Fruit fly (Drosophila melanogaster) whole organism, embryonic: ENCODE results near the gene niki.
A peak's percentile ranks its signal among the peaks of the same experiment; 100 is the strongest.

Source experiments
- BEAF-32 ChIP-seq: fragments of 200-800 bp; sonication (Bioruptor generic); optimal IDR thresholded peaks from 3 replicates; lab custom pipeline; 2017; ENCODE audit warnings: missing biosample characterization, missing genetic modification characterization, mild to moderate bottlenecking, moderate library complexity, missing genetic modification reagents
- CG10267 ChIP-seq: fragments of 200-800 bp; sonication (Bioruptor generic); optimal IDR thresholded peaks from 2 replicates; lab custom pipeline; 2018; ENCODE audit warnings: missing biosample characterization, mild to moderate bottlenecking, missing genetic modification characterization, moderate library complexity
- CG11560 ChIP-seq: fragments of 200-800 bp; sonication (Bioruptor generic); IDR thresholded peaks from 3 replicates; pipeline ENCODE4 v1.3.6; 2022; ENCODE audit warnings: missing biosample characterization, missing genetic modification characterization
- CG13287 ChIP-seq: fragments of 200-800 bp; sonication (Bioruptor generic); IDR thresholded peaks from 2 replicates; pipeline ENCODE4 v1.3.6; 2022; ENCODE audit warnings: missing biosample characterization, missing genetic modification characterization; ENCODE audit not compliant: partially characterized antibody
- CG15514 ChIP-seq: fragments of 200-800 bp; sonication (Bioruptor generic); optimal IDR thresholded peaks from 3 replicates; lab custom pipeline; 2017; ENCODE audit warnings: missing biosample characterization, missing genetic modification characterization, mild to moderate bottlenecking, moderate library complexity, missing genetic modification reagents
- CG17186 ChIP-seq: fragments of 200-800 bp; sonication (Bioruptor generic); optimal IDR thresholded peaks from 3 replicates; lab custom pipeline; 2017; ENCODE audit warnings: missing biosample characterization, missing genetic modification reagents, missing genetic modification characterization
- CG2129 ChIP-seq: fragments of 200-800 bp; sonication (Bioruptor generic); IDR thresholded peaks from 2 replicates; pipeline ENCODE4 v1.3.6; 2022; ENCODE audit warnings: missing biosample characterization, missing genetic modification characterization; ENCODE audit not compliant: partially characterized antibody
- CG33213 ChIP-seq: fragments of 200-800 bp; sonication (Bioruptor generic); optimal IDR thresholded peaks from 3 replicates; lab custom pipeline; 2016; ENCODE audit warnings: missing biosample characterization, missing genetic modification characterization
- CG34422 ChIP-seq: fragments of 200-800 bp; sonication (Bioruptor generic); IDR thresholded peaks from 3 replicates; pipeline ENCODE4 v1.3.6; 2022; ENCODE audit warnings: missing biosample characterization, missing genetic modification characterization
- CG3726 ChIP-seq: fragments of 200-800 bp; sonication (Bioruptor generic); IDR thresholded peaks from 3 replicates; pipeline ENCODE4, ENCODE4 v1.3.6; 2022; ENCODE audit warnings: missing biosample characterization, missing genetic modification characterization
- CG6689 ChIP-seq: fragments of 200-800 bp; sonication (Bioruptor generic); IDR thresholded peaks from 2 replicates; pipeline ENCODE4 v1.3.6; 2022; ENCODE audit warnings: missing biosample characterization, missing genetic modification characterization
- CG9932 ChIP-seq: fragments of 200-800 bp; sonication (Bioruptor generic); IDR thresholded peaks from 2 replicates; pipeline ENCODE4 v1.3.6; 2022; ENCODE audit warnings: missing biosample characterization, missing genetic modification characterization
- CHES-1-like ChIP-seq: fragments of 200-800 bp; sonication (Bioruptor generic); optimal IDR thresholded peaks from 2 replicates; lab custom pipeline; 2016; ENCODE audit warnings: missing biosample characterization, missing genetic modification characterization
- E2f1 ChIP-seq: fragments of 200-800 bp; sonication (Bioruptor generic); IDR thresholded peaks from 2 replicates; pipeline ENCODE4 v1.3.6; 2022; ENCODE audit warnings: missing biosample characterization, missing genetic modification characterization
- Ets97D ChIP-seq: fragments of 200-800 bp; sonication (Bioruptor generic); optimal IDR thresholded peaks from 3 replicates; lab custom pipeline; 2016; ENCODE audit warnings: missing biosample characterization, missing genetic modification characterization
- Fer1 ChIP-seq: fragments of 200-800 bp; sonication (Bioruptor generic); optimal IDR thresholded peaks from 2 replicates; lab custom pipeline; 2017; ENCODE audit warnings: missing biosample characterization, mild to moderate bottlenecking, missing genetic modification characterization
- HLH4C ChIP-seq: fragments of 200-800 bp; sonication (Bioruptor generic); IDR thresholded peaks from 3 replicates; pipeline ENCODE4 v1.3.6; 2022; ENCODE audit warnings: missing biosample characterization, missing genetic modification characterization; ENCODE audit not compliant: partially characterized antibody
- MESR4 ChIP-seq: fragments of 200-800 bp; sonication (Bioruptor generic); optimal IDR thresholded peaks from 2 replicates; lab custom pipeline; 2018; ENCODE audit warnings: missing biosample characterization, mild to moderate bottlenecking, missing genetic modification characterization, moderate library complexity
- NFAT ChIP-seq: fragments of 200-800 bp; sonication (Bioruptor generic); IDR thresholded peaks from 2 replicates; pipeline ENCODE4 v1.3.6; 2022; ENCODE audit warnings: missing biosample characterization, missing genetic modification characterization
- Nf-YC ChIP-seq: fragments of 200-800 bp; optimal IDR thresholded peaks from 3 replicates; lab custom pipeline; 2019; ENCODE audit warnings: missing biosample characterization, mild to moderate bottlenecking, missing genetic modification characterization, moderate library complexity
- Opbp ChIP-seq: fragments of 200-800 bp; sonication (Bioruptor generic); IDR thresholded peaks from 3 replicates; pipeline ENCODE4 v1.3.6; 2022; ENCODE audit warnings: missing biosample characterization, missing genetic modification characterization; ENCODE audit not compliant: partially characterized antibody
- Scr ChIP-seq: fragments of 200-800 bp; sonication (Bioruptor generic); IDR thresholded peaks from 2 replicates; pipeline ENCODE4 v1.3.6; 2022; ENCODE audit warnings: missing biosample characterization, missing genetic modification characterization; ENCODE audit not compliant: partially characterized antibody
- Tbp ChIP-seq: fragments of >200 bp; optimal IDR thresholded peaks from 2 replicates; lab custom pipeline; 2018; ENCODE audit warnings: missing biosample characterization, missing genetic modification characterization
- YL-1 ChIP-seq: fragments of 200-800 bp; sonication (Bioruptor generic); optimal IDR thresholded peaks from 3 replicates; lab custom pipeline; 2017; ENCODE audit warnings: missing biosample characterization, mild to moderate bottlenecking, missing genetic modification characterization
- amos ChIP-seq: fragments of 200-800 bp; sonication (Bioruptor generic); IDR thresholded peaks from 2 replicates; pipeline ENCODE4 v1.3.6; 2022; ENCODE audit warnings: missing biosample characterization, missing genetic modification characterization; ENCODE audit not compliant: partially characterized antibody
- fu2 ChIP-seq: fragments of 200-800 bp; sonication (Bioruptor generic); optimal IDR thresholded peaks from 2 replicates; lab custom pipeline; 2016; ENCODE audit warnings: missing biosample characterization, missing genetic modification characterization
- gcm ChIP-seq: fragments of 200-800 bp; sonication (Bioruptor generic); optimal IDR thresholded peaks from 2 replicates; lab custom pipeline; 2019; ENCODE audit warnings: missing biosample characterization, mild to moderate bottlenecking, missing genetic modification characterization, moderate library complexity
- gsb-n ChIP-seq: fragments of 200-800 bp; sonication (Bioruptor generic); optimal IDR thresholded peaks from 3 replicates; lab custom pipeline; 2018; ENCODE audit warnings: missing biosample characterization, mild to moderate bottlenecking, missing genetic modification characterization
- h ChIP-seq: fragments of >200 bp; optimal IDR thresholded peaks from 2 replicates; lab custom pipeline; 2017
- hb ChIP-seq: fragments of 200-800 bp; sonication (Bioruptor generic); IDR thresholded peaks from 3 replicates; pipeline ENCODE4 v1.3.6; 2022; ENCODE audit warnings: missing biosample characterization, missing genetic modification characterization; ENCODE audit not compliant: partially characterized antibody
- jumu ChIP-seq: fragments of 200-800 bp; sonication (Bioruptor generic); optimal IDR thresholded peaks from 3 replicates; lab custom pipeline; 2016; ENCODE audit warnings: missing biosample characterization, missing genetic modification characterization
- lmd ChIP-seq: fragments of 200-800 bp; sonication (Bioruptor generic); IDR thresholded peaks from 2 replicates; pipeline ENCODE4 v1.3.6; 2022; ENCODE audit warnings: missing biosample characterization, missing genetic modification characterization
- mld ChIP-seq: fragments of 200-800 bp; sonication (Bioruptor generic); IDR thresholded peaks from 3 replicates; pipeline ENCODE4 v1.3.6; 2022; ENCODE audit warnings: missing biosample characterization, missing genetic modification characterization; ENCODE audit not compliant: partially characterized antibody
- nerfin-2 ChIP-seq: fragments of 200-800 bp; sonication (Bioruptor generic); IDR thresholded peaks from 2 replicates; pipeline ENCODE4 v1.3.6; 2022; ENCODE audit warnings: missing biosample characterization, missing genetic modification characterization; ENCODE audit not compliant: partially characterized antibody
- nmo ChIP-seq: fragments of 200-800 bp; sonication (Bioruptor generic); optimal IDR thresholded peaks from 2 replicates; lab custom pipeline; 2018; ENCODE audit warnings: missing biosample characterization, mild to moderate bottlenecking, missing genetic modification characterization, moderate library complexity
- phol ChIP-seq: fragments of 200-800 bp; sonication (Bioruptor generic); optimal IDR thresholded peaks from 3 replicates; lab custom pipeline; 2018; ENCODE audit warnings: missing biosample characterization, mild to moderate bottlenecking, missing genetic modification characterization, moderate library complexity
- pita ChIP-seq: fragments of 200-800 bp; sonication (Bioruptor generic); optimal IDR thresholded peaks from 2 replicates; lab custom pipeline; 2017; ENCODE audit warnings: missing biosample characterization, mild to moderate bottlenecking, missing genetic modification characterization
- prd ChIP-seq, 3 experiments: fragments of >200 bp in 2 of 3; fragments of 200-800 bp in 1 of 3; sonication (Bioruptor generic) in 1 of 3; optimal IDR thresholded peaks in 2 of 3; IDR thresholded peaks in 1 of 3; 2 replicates in 2 of 3; 3 replicates in 1 of 3; pipeline versions ENCODE4 v1.3.6 to Lab custom; 2017 to 2022; ENCODE audit warnings: missing biosample characterization in 1 of 3, missing genetic modification characterization in 1 of 3
- pum ChIP-seq: fragments of 200-800 bp; sonication (Bioruptor generic); optimal IDR thresholded peaks from 2 replicates; lab custom pipeline; 2016; ENCODE audit warnings: missing biosample characterization, missing genetic modification characterization
- row ChIP-seq: fragments of 200-800 bp; sonication (Bioruptor generic); IDR thresholded peaks from 3 replicates; pipeline ENCODE4 v1.3.6; 2022; ENCODE audit warnings: missing biosample characterization, missing genetic modification characterization
- stc ChIP-seq: fragments of 200-800 bp; sonication (Bioruptor generic); IDR thresholded peaks from 2 replicates; pipeline ENCODE4 v1.3.6; 2022; ENCODE audit warnings: missing biosample characterization, missing genetic modification characterization
- trem ChIP-seq: fragments of 200-800 bp; optimal IDR thresholded peaks from 3 replicates; lab custom pipeline; 2019; ENCODE audit warnings: missing biosample characterization, mild to moderate bottlenecking, missing genetic modification characterization, moderate library complexity
- vnd ChIP-seq: fragments of 200-800 bp; sonication (Bioruptor generic); IDR thresholded peaks from 3 replicates; pipeline ENCODE4 v1.3.6; 2022; ENCODE audit warnings: missing biosample characterization, missing genetic modification characterization; ENCODE audit not compliant: partially characterized antibody
- vvl ChIP-seq: fragments of 200-800 bp; sonication (Bioruptor generic); IDR thresholded peaks from 2 replicates; pipeline ENCODE4 v1.3.6; 2022; ENCODE audit warnings: missing biosample characterization, missing genetic modification characterization
- zf30C ChIP-seq: fragments of 200-800 bp; sonication (Bioruptor generic); optimal IDR thresholded peaks from 3 replicates; lab custom pipeline; 2018; ENCODE audit warnings: missing biosample characterization, mild to moderate bottlenecking, missing genetic modification characterization

The niki gene

dm6 chr3R:24805048-24805447 lies 20.4 kb downstream of the niki start, which contains the start of gene polybromo (continued):
- TF ChIP-seq pum (GFP tag; lab: Kevin White, UChicago): no peak
- TF ChIP-seq CG34422: peak; percentile 84
- peak; percentile 67 for TF ChIP-seq YL-1 (GFP tag; lab: Kevin White, UChicago)
- TF ChIP-seq nerfin-2 (GFP tag; lab: Robert Waterston, UW): peak; percentile 88
- no peak for TF ChIP-seq CG3726 (GFP tag; lab: Robert Waterston, UW)
- TF ChIP-seq trem (tag; lab: Kevin White, UChicago): peak; percentile 51
- peak; percentile 76 for TF ChIP-seq MESR4 (GFP tag; lab: Kevin White, UChicago)
- no peak for TF ChIP-seq Nf-YC
- TF ChIP-seq CG33213 (GFP tag; lab: Kevin White, UChicago): peak; percentile 25
- peak; percentile 93 for TF ChIP-seq CG13287 (GFP tag; lab: Robert Waterston, UW)
- peak; percentile 64 for TF ChIP-seq CG2129 (GFP tag; lab: Robert Waterston, UW)
- TF ChIP-seq amos (GFP tag; lab: Robert Waterston, UW): peak; percentile 89
- peak; percentile 74; the same call in 1 of the 3 replicates for TF ChIP-seq mld (GFP tag; lab: Robert Waterston, UW)
- peak; percentile 12 for TF ChIP-seq CG10267 (tag; lab: Kevin White, UChicago)
- no peak for TF ChIP-seq gsb-n (tag; lab: Kevin White, UChicago)
- peak; percentile 30 for TF ChIP-seq jumu (GFP tag; lab: Kevin White, UChicago)
- TF ChIP-seq BEAF-32 (GFP tag; lab: Kevin White, UChicago): peak; percentile 76
- peak; percentile 11 for TF ChIP-seq phol (tag; lab: Kevin White, UChicago)
- no peak for TF ChIP-seq stc (GFP tag; lab: Robert Waterston, UW)
- TF ChIP-seq CG17186 (GFP tag; lab: Kevin White, UChicago): peak; percentile 94
- TF ChIP-seq row (GFP tag; lab: Robert Waterston, UW): peak; percentile 42; the same call in 2 of the 3 replicates
- no peak for TF ChIP-seq lmd
- TF ChIP-seq hb (GFP tag; lab: Robert Waterston, UW): peak; percentile 77; the same call in 1 of the 3 replicates
- peak; percentile 64 for TF ChIP-seq E2f1 (GFP tag; lab: Robert Waterston, UW)
- peak; percentile 1 for TF ChIP-seq CHES-1-like (GFP tag; lab: Kevin White, UChicago)
- peak; percentile 36; the same call in 1 of the 2 replicates for TF ChIP-seq CG9932
- TF ChIP-seq Ets97D (GFP tag; lab: Kevin White, UChicago): peak; percentile 33
- no peak for TF ChIP-seq CG6689 (GFP tag; lab: Robert Waterston, UW)
- no peak for TF ChIP-seq CG11560 (tag; lab: Robert Waterston, UW)
- TF ChIP-seq HLH4C (GFP tag; lab: Robert Waterston, UW): peak; percentile 83
- no peak for TF ChIP-seq h (lab: Kevin White, UChicago)
- peak; percentile 13 for TF ChIP-seq Fer1 (GFP tag; lab: Kevin White, UChicago)
- TF ChIP-seq CG15514 (GFP tag; lab: Kevin White, UChicago): peak; percentile 77
- no peak for TF ChIP-seq fu2 (GFP tag; lab: Kevin White, UChicago)
- no peak for TF ChIP-seq prd (optimal IDR thresholded peaks at IDR 0.05; lab: Kevin White, UChicago)
- no peak for TF ChIP-seq prd (GFP tag; IDR thresholded peaks at IDR 0.05; lab: Robert Waterston, UW)
- TF ChIP-seq gcm (GFP tag; lab: Kevin White, UChicago): no peak
- no peak for TF ChIP-seq pita (GFP tag; lab: Kevin White, UChicago)
- TF ChIP-seq vvl (GFP tag; lab: Robert Waterston, UW): peak; percentile 33
- no peak for TF ChIP-seq NFAT (GFP tag; lab: Robert Waterston, UW)
- TF ChIP-seq zf30C (GFP tag; lab: Kevin White, UChicago): no peak
- TF ChIP-seq Scr (GFP tag; lab: Robert Waterston, UW): peak; percentile 90
- TF ChIP-seq vnd: peak; percentile 80; the same call in 2 of the 3 replicates
- TF ChIP-seq Opbp: peak; percentile 87
- TF ChIP-seq Tbp (GFP tag; lab: Kevin White, UChicago): no peak
- TF ChIP-seq nmo (GFP tag; lab: Kevin White, UChicago): peak; percentile 30
- TF ChIP-seq, all 482 proteins: peak for 74
